Fruit fly (Drosophila melanogaster): ENCODE results near the gene GckIII.
A peak's percentile ranks its signal among the peaks of the same experiment; 100 is the strongest.

The GckIII gene

dm6 chr3R:17080666-17081358 lies 4.5 kb upstream of the GckIII start:
- TF ChIP-seq dsf (GFP tag; optimal IDR thresholded peaks at IDR 0.05; ENCODE audit: borderline replicate concordance) (peak; percentile 59), pan (optimal IDR thresholded peaks at IDR 0.05) (no peak), Mio (GFP tag; optimal IDR thresholded peaks at IDR 0.05) (peak; percentile 46), Hr78 (GFP tag; optimal IDR thresholded peaks at IDR 0.05) (no peak), Abd-B (GFP tag; optimal IDR thresholded peaks at IDR 0.05) (no peak), woc (GFP tag; optimal IDR thresholded peaks at IDR 0.05) (peak; percentile 76), Dfd (GFP tag; optimal IDR thresholded peaks at IDR 0.05) (no peak), psq (GFP tag; optimal IDR thresholded peaks at IDR 0.05) (peak; percentile 89), usp (GFP tag; optimal IDR thresholded peaks at IDR 0.05) (no peak), ey (GFP tag; optimal IDR thresholded peaks at IDR 0.05) (peak; percentile 88), brk (GFP tag; optimal IDR thresholded peaks at IDR 0.05) (no peak), Sp1 (GFP tag; optimal IDR thresholded peaks at IDR 0.05) (peak; percentile 97), Hnf4 (GFP tag; optimal IDR thresholded peaks at IDR 0.05) (peak; percentile 86), OdsH (GFP tag; optimal IDR thresholded peaks at IDR 0.05) (peak; percentile 92), N (GFP tag; optimal IDR thresholded peaks at IDR 0.05) (no peak), GATAd (GFP tag; optimal IDR thresholded peaks at IDR 0.05) (peak; percentile 30), HLH106 (tag; optimal IDR thresholded peaks at IDR 0.05) (peak; percentile 94), Rel (GFP tag; optimal IDR thresholded peaks at IDR 0.05) (peak; percentile 83), Rel (tag; optimal IDR thresholded peaks at IDR 0.05) (peak; percentile 54), Dif (GFP tag; optimal IDR thresholded peaks at IDR 0.05; ENCODE audit: partially characterized antibody) (no peak), rgr (GFP tag; optimal IDR thresholded peaks at IDR 0.05) (peak; percentile 94), Jra (GFP tag; optimal IDR thresholded peaks at IDR 0.05) (peak; percentile 74), sv (GFP tag; optimal IDR thresholded peaks at IDR 0.05) (peak; percentile 92), dl (GFP tag; optimal IDR thresholded peaks at IDR 0.05; ENCODE audit: insufficient read depth in 1 of 2, partially characterized antibody in 2 of 2) (no peak), CG9705 (GFP tag; optimal IDR thresholded peaks at IDR 0.05) (peak; percentile 86), tai (GFP tag; optimal IDR thresholded peaks at IDR 0.05) (no peak), foxo (GFP tag; optimal IDR thresholded peaks at IDR 0.05) (peak; percentile 83 to 94), CG32264 (GFP tag; optimal IDR thresholded peaks at IDR 0.05) (peak; percentile 79), sage (GFP tag; optimal IDR thresholded peaks at IDR 0.05) (peak; percentile 92), Vsx2 (GFP tag; optimal IDR thresholded peaks at IDR 0.05; ENCODE audit: partially characterized antibody) (no peak), h (GFP tag; optimal IDR thresholded peaks at IDR 0.05) (peak; percentile 93), Myc (optimal IDR thresholded peaks at IDR 0.05) (no peak), dmrt93B (GFP tag; optimal IDR thresholded peaks at IDR 0.05) (peak; percentile 90), Hr83 (GFP tag; optimal IDR thresholded peaks at IDR 0.05; ENCODE audit: poor library complexity, severe bottlenecking) (no peak), CrebA (GFP tag; optimal IDR thresholded peaks at IDR 0.05; ENCODE audit: borderline replicate concordance) (no peak), br (GFP tag; optimal IDR thresholded peaks at IDR 0.05) (peak; percentile 93), jim (GFP tag; optimal IDR thresholded peaks at IDR 0.05) (no peak), fru (GFP tag; optimal IDR thresholded peaks at IDR 0.05) (peak; percentile 94), lola (GFP tag; optimal IDR thresholded peaks at IDR 0.05) (no peak)

dm6 chr3R:17081359-17081935 lies 3.9 kb upstream of the GckIII start:
- TF ChIP-seq Rel (GFP tag; optimal IDR thresholded peaks at IDR 0.05), result no peak
- no peak for TF ChIP-seq Rel (tag; optimal IDR thresholded peaks at IDR 0.05)
- peak; percentile 4 for TF ChIP-seq Sp1 (GFP tag; optimal IDR thresholded peaks at IDR 0.05)
- TF ChIP-seq usp (GFP tag; optimal IDR thresholded peaks at IDR 0.05), result no peak
- peak; percentile 18 for TF ChIP-seq HLH106 (tag; optimal IDR thresholded peaks at IDR 0.05)

All from whole organism, wandering third instar larva.